Worm (Caenorhabditis elegans): ENCODE measurements around the gene mab-7.

The mab-7 gene

ce11 chrX:924495-925008 lies 26.7 kb upstream of the mab-7 start, which contains the start of the genes pifk-1 and tbc-11 (continued):
- no peak for TF ChIP-seq mxl-2 (GFP tag; conservative IDR thresholded peaks at IDR 0.05)
- no peak for TF ChIP-seq lin-29 (GFP tag; IDR thresholded peaks at IDR 0.05)
- TF ChIP-seq pha-4 (GFP tag; IDR thresholded peaks at IDR 0.05) = no peak
- peak; percentile 95 for TF ChIP-seq pha-4 (tag; optimal IDR thresholded peaks at IDR 0.05)
- TF ChIP-seq F26F4.8 (GFP tag; conservative IDR thresholded peaks at IDR 0.05) = no peak
- no peak for TF ChIP-seq ceh-62 (tag; optimal IDR thresholded peaks at IDR 0.05)
- no peak for TF ChIP-seq snpc-4 (tag; optimal IDR thresholded peaks at IDR 0.05)
- TF ChIP-seq dmd-6 (GFP tag; IDR thresholded peaks at IDR 0.05) = peak; percentile 40; the same call in 1 of the 2 replicates
- TF ChIP-seq lin-38 (GFP tag; IDR thresholded peaks at IDR 0.05) = peak; percentile 80
- no peak for TF ChIP-seq attf-4 (tag; optimal IDR thresholded peaks at IDR 0.05)
- TF ChIP-seq zfp-3 (GFP tag; conservative IDR thresholded peaks at IDR 0.05) = no peak
- no peak for TF ChIP-seq unc-62 (GFP tag; optimal IDR thresholded peaks at IDR 0.05 in 1 of 2)
- no peak for TF ChIP-seq unc-62 (tag; optimal IDR thresholded peaks at IDR 0.05)
- TF ChIP-seq lin-13 (GFP tag; optimal IDR thresholded peaks at IDR 0.05) = peak; percentile 40
- TF ChIP-seq Y48G9A.11 (GFP tag; IDR thresholded peaks at IDR 0.05) = no peak
- no peak for TF ChIP-seq aly-2 (tag; optimal IDR thresholded peaks at IDR 0.05)
- no peak for TF ChIP-seq gei-8 (GFP tag; optimal IDR thresholded peaks at IDR 0.05)
- peak; percentile 80 for TF ChIP-seq mep-1 (tag; optimal IDR thresholded peaks at IDR 0.05)
- TF ChIP-seq sdz-12 (GFP tag; optimal IDR thresholded peaks at IDR 0.05) = no peak
- TF ChIP-seq dve-1 (tag; optimal IDR thresholded peaks at IDR 0.05; ENCODE audit: insufficient read depth) = peak; percentile 82
- TF ChIP-seq zip-11 (GFP tag; IDR thresholded peaks at IDR 0.05) = no peak
- TF ChIP-seq Y75B8A.6 (GFP tag; IDR thresholded peaks at IDR 0.05) = no peak
- TF ChIP-seq F44E2.7 (GFP tag; IDR thresholded peaks at IDR 0.05) = no peak
- TF ChIP-seq nhr-41 (GFP tag; IDR thresholded peaks at IDR 0.05) = no peak
- TF ChIP-seq nhr-237 (tag; optimal IDR thresholded peaks at IDR 0.05) = no peak
- no peak for TF ChIP-seq ztf-11 (tag; optimal IDR thresholded peaks at IDR 0.05)
- TF ChIP-seq nhr-10 (tag; optimal IDR thresholded peaks at IDR 0.05) = no peak
- TF ChIP-seq cey-2 (tag; optimal IDR thresholded peaks at IDR 0.05; ENCODE audit: borderline replicate concordance, insufficient read depth) = no peak
- TF ChIP-seq madf-5 (GFP tag; IDR thresholded peaks at IDR 0.05) = no peak
- peak in 1 of 2 experiments; percentile 46 for TF ChIP-seq hif-1 (tag; optimal IDR thresholded peaks at IDR 0.05)
- TF ChIP-seq lin-15B (tag; optimal IDR thresholded peaks at IDR 0.05) = no peak
- TF ChIP-seq daf-12 (tag; optimal IDR thresholded peaks at IDR 0.05) = no peak
- TF ChIP-seq spr-1 (tag; optimal IDR thresholded peaks at IDR 0.05) = no peak
- no peak for TF ChIP-seq jun-1 (tag; optimal IDR thresholded peaks at IDR 0.05)
- 0 out of 2 replicates have a peak, but pooled peaks have one; percentile 25 for TF ChIP-seq dmd-8 (GFP tag; IDR thresholded peaks at IDR 0.05)
- no peak for TF ChIP-seq skn-1 (tag; optimal IDR thresholded peaks at IDR 0.05)
- no peak for TF ChIP-seq F37D6.2 (tag; optimal IDR thresholded peaks at IDR 0.05)
- TF ChIP-seq nhr-111 (GFP tag; optimal IDR thresholded peaks at IDR 0.05) = no peak
- peak; percentile 91 for TF ChIP-seq hlh-30 (tag; optimal IDR thresholded peaks at IDR 0.05; ENCODE audit: insufficient read depth)
- TF ChIP-seq lir-3 (tag; optimal IDR thresholded peaks at IDR 0.05) = no peak
- no peak for TF ChIP-seq zfp-2 (tag; optimal IDR thresholded peaks at IDR 0.05)
- TF ChIP-seq zag-1 (tag; optimal IDR thresholded peaks at IDR 0.05) = no peak
- TF ChIP-seq madf-9 (GFP tag; conservative IDR thresholded peaks at IDR 0.05) = no peak
- no peak for TF ChIP-seq egl-27 (tag; optimal IDR thresholded peaks at IDR 0.05)
- no peak for TF ChIP-seq Y105C5A.15 (GFP tag; IDR thresholded peaks at IDR 0.05)
- TF ChIP-seq mdt-29 (GFP tag; IDR thresholded peaks at IDR 0.05) = no peak
- peak in 1 of 2 experiments; percentile 70 for TF ChIP-seq lsy-2 (tag; optimal IDR thresholded peaks at IDR 0.05)
- TF ChIP-seq D1046.2 (GFP tag; IDR thresholded peaks at IDR 0.05) = no peak
- TF ChIP-seq daf-16 (GFP tag; optimal IDR thresholded peaks at IDR 0.05) = no peak
- peak; percentile 82 for TF ChIP-seq daf-16 (tag; optimal IDR thresholded peaks at IDR 0.05)
- peak in 1 of 2 experiments; percentile 55 for TF ChIP-seq mdl-1 (tag; optimal IDR thresholded peaks at IDR 0.05)
- TF ChIP-seq mxl-3 (GFP tag; optimal IDR thresholded peaks at IDR 0.05) = peak; percentile 16
